Worm (Caenorhabditis elegans): Measurements from ENCODE around the gene srj-53.

- no peak for TF ChIP-seq ama-1 (optimal IDR thresholded peaks at IDR 0.05)
- no peak for TF ChIP-seq ama-1 (GFP tag; optimal IDR thresholded peaks at IDR 0.05)
- TF ChIP-seq ZK185.1 (tag; optimal IDR thresholded peaks at IDR 0.05; ENCODE audit: poor library complexity, severe bottlenecking), result no peak
- no peak for TF ChIP-seq lin-54 (GFP tag; optimal IDR thresholded peaks at IDR 0.05)
- no peak for TF ChIP-seq F33H1.4 (GFP tag; IDR thresholded peaks at IDR 0.05)
- no peak for TF ChIP-seq akir-1 (GFP tag; optimal IDR thresholded peaks at IDR 0.05)
- no peak for TF ChIP-seq ceh-27 (GFP tag; optimal IDR thresholded peaks at IDR 0.05)
- TF ChIP-seq attf-3 (GFP tag; conservative IDR thresholded peaks at IDR 0.05), result no peak
- TF ChIP-seq F37B4.10 (GFP tag; IDR thresholded peaks at IDR 0.05), result no peak
- TF ChIP-seq dpl-1 (GFP tag; optimal IDR thresholded peaks at IDR 0.05), result no peak
- TF ChIP-seq hsf-1 (GFP tag; IDR thresholded peaks at IDR 0.05), result no peak
- no peak for TF ChIP-seq let-607 (tag; optimal IDR thresholded peaks at IDR 0.05)
These were observed 27.1 kb downstream of the srj-53 start, which contains the start of gene nhr-180 for ce11 chrV:667459-667858.
